Worm (Caenorhabditis elegans): ENCODE results near the gene nlp-5.

DNA sequence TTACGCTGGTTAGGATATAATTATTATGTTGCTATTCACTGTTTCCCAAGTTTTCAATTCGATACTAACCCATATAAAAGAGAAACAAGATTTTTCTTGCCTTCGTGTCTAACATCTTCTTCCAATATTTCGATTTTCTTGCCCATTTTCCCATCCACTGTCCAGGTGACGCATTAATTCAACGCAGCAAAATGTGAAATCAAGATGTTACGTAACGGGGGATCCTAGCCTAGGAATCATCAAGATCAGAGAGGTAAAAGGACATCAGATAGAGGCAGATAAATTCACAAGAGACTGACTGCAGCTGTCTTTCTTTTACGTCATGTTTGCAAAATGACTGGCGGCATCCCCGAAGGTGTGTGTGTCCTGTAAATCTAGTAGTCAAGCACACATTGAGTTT, 13.6 kb upstream of the nlp-5 start:
- no peak for TF ChIP-seq bed-3 (GFP tag; optimal IDR thresholded peaks at IDR 0.05)
- no peak for TF ChIP-seq blmp-1 (tag; optimal IDR thresholded peaks at IDR 0.05)
- TF ChIP-seq unc-62 (GFP tag; optimal IDR thresholded peaks at IDR 0.05) = no peak
- TF ChIP-seq drap-1 (GFP tag; optimal IDR thresholded peaks at IDR 0.05) = no peak
- no peak for TF ChIP-seq lsy-2 (tag; optimal IDR thresholded peaks at IDR 0.05)
- TF ChIP-seq unc-39 (tag; optimal IDR thresholded peaks at IDR 0.05) = no peak
- TF ChIP-seq snpc-4 (tag; optimal IDR thresholded peaks at IDR 0.05) = no peak
- TF ChIP-seq M03D4.4 (tag; optimal IDR thresholded peaks at IDR 0.05) = no peak
- TF ChIP-seq nhr-237 (tag; optimal IDR thresholded peaks at IDR 0.05) = no peak

Measured in whole organism, mixed stage, embryonic.